Worm (Caenorhabditis elegans) whole organism, L4 larva: ENCODE results near the gene vha-20.
A peak's percentile ranks its signal among the peaks of the same experiment; 100 is the strongest.

ENCODE experiments used
- F26F4.8 ChIP-seq: fragments of 200-800 bp; sonication (Bioruptor generic); conservative IDR thresholded peaks from 2 replicates; pipeline ENCODE4 v1.3.6; 2022; ENCODE audit warnings: missing genetic modification characterization, missing compliant biosample characterization
- F49E8.2 ChIP-seq: sonication (generic microtip); optimal IDR thresholded peaks from 2 replicates; lab custom pipeline; 2016; ENCODE audit warnings: missing compliant biosample characterization, mild to moderate bottlenecking, missing genetic modification characterization, borderline replicate concordance
- R02D3.7 ChIP-seq: fragments of 150-350 bp; sonication (generic microtip); optimal IDR thresholded peaks from 3 replicates; lab custom pipeline; 2014; ENCODE audit warnings: missing biosample characterization, missing genetic modification characterization
- T20F7.1 ChIP-seq: fragments of 200-800 bp; sonication (Bioruptor generic); optimal IDR thresholded peaks from 2 replicates; lab custom pipeline; 2018; ENCODE audit warnings: mild to moderate bottlenecking, missing genetic modification characterization, missing compliant biosample characterization
- Y48G9A.11 ChIP-seq: fragments of 200-800 bp; sonication (Bioruptor generic); IDR thresholded peaks from 2 replicates; pipeline ENCODE4 v1.3.6; 2022; ENCODE audit warnings: missing genetic modification reagents, missing genetic modification characterization, missing compliant biosample characterization
- attf-4 ChIP-seq: sonication (generic microtip); optimal IDR thresholded peaks from 3 replicates; lab custom pipeline; 2017; ENCODE audit warnings: missing biosample characterization, missing genetic modification characterization
- daf-16 ChIP-seq, 3 experiments: sonication (generic microtip); optimal IDR thresholded peaks; 2 replicates each; lab custom pipeline; 2016 to 2017; ENCODE audit warnings: missing genetic modification characterization in 3 of 3, missing genetic modification reagents in 3 of 3, mild to moderate bottlenecking in 2 of 3, missing compliant biosample characterization in 2 of 3, missing biosample characterization in 1 of 3, moderate library complexity in 1 of 3
- daf-19 ChIP-seq: fragments of 200-800 bp; sonication (Bioruptor generic); conservative IDR thresholded peaks from 2 replicates; pipeline ENCODE4 v1.3.6; 2022; ENCODE audit warnings: missing genetic modification characterization, missing compliant biosample characterization
- dmd-6 ChIP-seq: fragments of 200-800 bp; sonication (Bioruptor generic); IDR thresholded peaks from 2 replicates; pipeline ENCODE4 v1.3.6; 2022; ENCODE audit warnings: missing genetic modification reagents, missing genetic modification characterization, missing compliant biosample characterization
- dmd-8 ChIP-seq: fragments of 200-800 bp; sonication (Bioruptor generic); IDR thresholded peaks from 2 replicates; pipeline ENCODE4 v1.3.6; 2022; ENCODE audit warnings: missing genetic modification characterization, missing compliant biosample characterization
- dve-1 ChIP-seq: sonication (generic microtip); optimal IDR thresholded peaks from 2 replicates; lab custom pipeline; 2017; ENCODE audit warnings: antibody characterized with exemption, mild to moderate bottlenecking, missing genetic modification characterization, missing compliant biosample characterization; ENCODE audit not compliant: insufficient read depth
- gei-8 ChIP-seq: fragments of 200-800 bp; sonication (Bioruptor generic); optimal IDR thresholded peaks from 2 replicates; lab custom pipeline; 2018; ENCODE audit warnings: mild to moderate bottlenecking, missing genetic modification characterization, missing compliant biosample characterization
- hlh-11 ChIP-seq: fragments of 200-800 bp; sonication (Bioruptor generic); optimal IDR thresholded peaks from 2 replicates; lab custom pipeline; 2018; ENCODE audit warnings: mild to moderate bottlenecking, missing genetic modification characterization, missing compliant biosample characterization
- hlh-30 ChIP-seq: sonication (generic microtip); optimal IDR thresholded peaks from 2 replicates; lab custom pipeline; 2017; ENCODE audit warnings: antibody characterized with exemption, mild to moderate bottlenecking, missing genetic modification characterization, missing compliant biosample characterization; ENCODE audit not compliant: insufficient read depth
- hmg-1.1 ChIP-seq: fragments of 200-800 bp; sonication (Bioruptor generic); IDR thresholded peaks from 2 replicates; pipeline ENCODE4 v1.3.6; 2022; ENCODE audit warnings: missing genetic modification reagents, missing genetic modification characterization, missing compliant biosample characterization
- jun-1 ChIP-seq: fragments of 150-350 bp; optimal IDR thresholded peaks from 2 replicates; lab custom pipeline; 2014; ENCODE audit warnings: missing biosample characterization, missing genetic modification reagents, missing genetic modification characterization
- lim-7 ChIP-seq: fragments of 200-800 bp; sonication (Bioruptor generic); IDR thresholded peaks from 2 replicates; pipeline ENCODE4 v1.3.6; 2022; ENCODE audit warnings: missing genetic modification characterization, missing compliant biosample characterization
- lin-1 ChIP-seq: fragments of 200-800 bp; sonication (Bioruptor generic); IDR thresholded peaks from 2 replicates; pipeline ENCODE4 v1.3.6; 2022; ENCODE audit warnings: missing genetic modification reagents, missing genetic modification characterization, missing compliant biosample characterization
- lin-13 ChIP-seq: fragments of 150-350 bp; optimal IDR thresholded peaks from 2 replicates; lab custom pipeline; 2014; ENCODE audit warnings: missing biosample characterization, missing genetic modification reagents, missing genetic modification characterization
- lin-15B ChIP-seq: fragments of 150-350 bp; sonication (generic microtip); optimal IDR thresholded peaks from 3 replicates; lab custom pipeline; 2014; ENCODE audit warnings: missing biosample characterization, missing genetic modification characterization
- lin-38 ChIP-seq: fragments of 200-800 bp; sonication (Bioruptor generic); IDR thresholded peaks from 2 replicates; pipeline ENCODE4 v1.3.6; 2022; ENCODE audit warnings: missing genetic modification reagents, missing genetic modification characterization, missing compliant biosample characterization
- lsy-2 ChIP-seq, 2 experiments: fragments of 150-350 bp in 1 of 2; sonication (generic microtip) in 1 of 2; optimal IDR thresholded peaks; 2 replicates each; lab custom pipeline; 2014 to 2017; ENCODE audit warnings: missing biosample characterization in 2 of 2, missing genetic modification characterization in 2 of 2
- madf-9 ChIP-seq: fragments of 200-800 bp; sonication (Bioruptor generic); conservative IDR thresholded peaks from 2 replicates; pipeline ENCODE4 v1.3.6; 2022; ENCODE audit warnings: missing genetic modification reagents, missing genetic modification characterization, missing compliant biosample characterization
- nhr-102 ChIP-seq: sonication (generic microtip); optimal IDR thresholded peaks from 2 replicates; lab custom pipeline; 2016; ENCODE audit warnings: mild to moderate bottlenecking, missing genetic modification characterization, moderate library complexity, missing compliant biosample characterization
- nhr-11 ChIP-seq: fragments of 150-350 bp; optimal IDR thresholded peaks from 2 replicates; lab custom pipeline; 2014; ENCODE audit warnings: missing biosample characterization, missing genetic modification characterization
- nhr-25 ChIP-seq: sonication (generic microtip); optimal IDR thresholded peaks from 2 replicates; lab custom pipeline; 2017; ENCODE audit warnings: missing genetic modification characterization, mild to moderate bottlenecking, missing compliant biosample characterization, antibody characterized with exemption, moderate library complexity, borderline replicate concordance; ENCODE audit not compliant: insufficient read depth
- nhr-28 ChIP-seq: fragments of 150-350 bp; optimal IDR thresholded peaks from 2 replicates; lab custom pipeline; 2014; ENCODE audit warnings: missing biosample characterization, missing genetic modification characterization
- nhr-48 ChIP-seq: sonication (generic microtip); optimal IDR thresholded peaks from 2 replicates; lab custom pipeline; 2016; ENCODE audit warnings: mild to moderate bottlenecking, missing genetic modification characterization, missing compliant biosample characterization
- nhr-77 ChIP-seq: fragments of 150-350 bp; optimal IDR thresholded peaks from 2 replicates; lab custom pipeline; 2014; ENCODE audit warnings: missing biosample characterization, missing genetic modification characterization
- php-3 ChIP-seq: fragments of 200-800 bp; sonication (Bioruptor generic); IDR thresholded peaks from 2 replicates; pipeline ENCODE4 v1.3.6; 2022; ENCODE audit warnings: missing genetic modification reagents, missing genetic modification characterization, missing compliant biosample characterization
- pqm-1 ChIP-seq: sonication (generic microtip); optimal IDR thresholded peaks from 2 replicates; lab custom pipeline; 2017; ENCODE audit warnings: missing biosample characterization, missing genetic modification characterization
- saeg-2 ChIP-seq: fragments of 200-800 bp; sonication (Bioruptor generic); IDR thresholded peaks from 2 replicates; pipeline ENCODE4 v1.3.6; 2022; ENCODE audit warnings: missing genetic modification reagents, missing genetic modification characterization, missing compliant biosample characterization
- snpc-1.2 ChIP-seq: fragments of 200-800 bp; sonication (Bioruptor generic); IDR thresholded peaks from 2 replicates; pipeline ENCODE4 v1.3.6; 2022; ENCODE audit warnings: missing genetic modification reagents, missing genetic modification characterization, missing compliant biosample characterization
- snpc-4 ChIP-seq: fragments of 150-350 bp; optimal IDR thresholded peaks from 2 replicates; lab custom pipeline; 2014; ENCODE audit warnings: missing biosample characterization, missing genetic modification characterization
- spr-1 ChIP-seq: sonication (generic microtip); optimal IDR thresholded peaks from 2 replicates; lab custom pipeline; 2016; ENCODE audit warnings: mild to moderate bottlenecking, missing genetic modification characterization, missing compliant biosample characterization
- unc-62 ChIP-seq, 3 experiments: fragments of 150-350 bp in 1 of 3; sonication (generic microtip); optimal IDR thresholded peaks in 2 of 3; peaks in 1 of 3; 1 replicate in 1 of 3; 2 replicates in 2 of 3; lab custom pipeline; 2014 to 2017; ENCODE audit warnings: missing biosample characterization in 3 of 3, missing genetic modification characterization in 3 of 3, missing genetic modification reagents in 3 of 3, missing genotype in 1 of 3
- vab-7 ChIP-seq: fragments of 200-800 bp; sonication (Bioruptor generic); IDR thresholded peaks from 2 replicates; pipeline ENCODE4 v1.3.6; 2022; ENCODE audit warnings: missing genetic modification reagents, missing genetic modification characterization, missing compliant biosample characterization
- zfp-3 ChIP-seq: fragments of 200-800 bp; sonication (Bioruptor generic); conservative IDR thresholded peaks from 2 replicates; pipeline ENCODE4 v1.3.6; 2022; ENCODE audit warnings: missing genetic modification reagents, missing genetic modification characterization, missing compliant biosample characterization
- zip-11 ChIP-seq: fragments of 200-800 bp; sonication (Bioruptor generic); IDR thresholded peaks from 2 replicates; pipeline ENCODE4 v1.3.6; 2022; ENCODE audit warnings: missing genetic modification characterization, missing compliant biosample characterization
- ztf-11 ChIP-seq: fragments of 150-350 bp; optimal IDR thresholded peaks from 2 replicates; lab custom pipeline; 2014; ENCODE audit warnings: missing biosample characterization, missing genetic modification characterization
- ztf-7 ChIP-seq: fragments of 150-350 bp; optimal IDR thresholded peaks from 2 replicates; lab custom pipeline; 2014; ENCODE audit warnings: missing biosample characterization, missing genetic modification characterization

vha-20 gene

ce11 chrX:14207942-14208341 is 43.6 kb upstream of the vha-20 start, which contains the start of gene ceh-37:
Gene ceh-37 (minus strand): TSS chrX:14208000.
- TF ChIP-seq pqm-1 (tag; lab: Kevin White, UChicago) = peak; percentile 50
- TF ChIP-seq php-3 (GFP tag; lab: Robert Waterston, UW) = peak; percentile 97
- peak; percentile 49 for TF ChIP-seq nhr-28 (tag; lab: Kevin White, UChicago)
- TF ChIP-seq nhr-11 (tag; lab: Kevin White, UChicago) = no peak
- no peak for TF ChIP-seq spr-1 (tag; lab: Kevin White, UChicago)
- no peak for TF ChIP-seq zfp-3 (GFP tag; lab: Robert Waterston, UW)
- peak; percentile 61 for TF ChIP-seq hlh-30 (tag; lab: Kevin White, UChicago)
- peak; percentile 68 for TF ChIP-seq hlh-11 (tag; lab: Kevin White, UChicago)
- TF ChIP-seq unc-62 (GFP tag; optimal IDR thresholded peaks at IDR 0.05 in 1 of 2; lab: Kevin White, UChicago) = peak in 1 of 2 experiments; percentile 92
- no peak for TF ChIP-seq unc-62 (tag; optimal IDR thresholded peaks at IDR 0.05; lab: Kevin White, UChicago)
- peak; percentile 30; the same call in 1 of the 2 replicates for TF ChIP-seq dmd-6
- TF ChIP-seq dve-1 (tag; lab: Kevin White, UChicago) = peak; percentile 19
- TF ChIP-seq daf-16 (GFP tag; optimal IDR thresholded peaks at IDR 0.05; lab: Kevin White, UChicago) = no peak
- TF ChIP-seq daf-16 (tag; optimal IDR thresholded peaks at IDR 0.05; lab: Kevin White, UChicago) = peak; percentile 36

ce11 chrX:14206321-14206720 is 42.0 kb upstream of the vha-20 start:
- TF ChIP-seq dve-1 (tag; lab: Kevin White, UChicago) (peak; percentile 36), snpc-1.2 (no peak), saeg-2 (GFP tag; lab: Robert Waterston, UW) (no peak), dmd-6 (peak; percentile 48; the same call in 1 of the 2 replicates), gei-8 (GFP tag; lab: Kevin White, UChicago) (no peak), nhr-25 (no peak), hlh-30 (tag; lab: Kevin White, UChicago) (no peak), madf-9 (no peak), nhr-11 (tag; lab: Kevin White, UChicago) (no peak), nhr-48 (tag; lab: Kevin White, UChicago) (no peak), pqm-1 (tag; lab: Kevin White, UChicago) (peak; percentile 64), lim-7 (GFP tag; lab: Robert Waterston, UW) (no peak), R02D3.7 (tag; lab: Kevin White, UChicago) (no peak), vab-7 (GFP tag; lab: Robert Waterston, UW) (no peak), F26F4.8 (GFP tag; lab: Robert Waterston, UW) (no peak), nhr-77 (tag; lab: Kevin White, UChicago) (no peak), lin-1 (peak; percentile 41; the same call in 1 of the 2 replicates), nhr-102 (tag; lab: Kevin White, UChicago) (no peak), attf-4 (tag; lab: Kevin White, UChicago) (no peak), hmg-1.1 (GFP tag; lab: Robert Waterston, UW) (no peak), ztf-11 (tag; lab: Kevin White, UChicago) (no peak), daf-19 (GFP tag; lab: Robert Waterston, UW) (no peak), zip-11 (no peak), lin-13 (GFP tag; lab: Kevin White, UChicago) (no peak), nhr-28 (tag; lab: Kevin White, UChicago) (peak; percentile 53), jun-1 (tag; lab: Kevin White, UChicago) (no peak), ztf-7 (no peak), Y48G9A.11 (no peak), snpc-4 (tag; lab: Kevin White, UChicago) (no peak), lin-15B (tag; lab: Kevin White, UChicago) (no peak), T20F7.1 (GFP tag; lab: Kevin White, UChicago) (no peak), F49E8.2 (tag; lab: Kevin White, UChicago) (no peak), lsy-2 (tag; optimal IDR thresholded peaks at IDR 0.05; lab: Kevin White, UChicago) (no peak), hlh-11 (tag; lab: Kevin White, UChicago) (peak; percentile 42), lin-38 (GFP tag; lab: Robert Waterston, UW) (no peak), dmd-8 (GFP tag; lab: Robert Waterston, UW) (no peak), daf-16 (GFP tag; optimal IDR thresholded peaks at IDR 0.05; lab: Kevin White, UChicago) (no peak), daf-16 (tag; optimal IDR thresholded peaks at IDR 0.05; lab: Kevin White, UChicago) (peak; percentile 69)
